Fruit fly (Drosophila melanogaster): Measurements from ENCODE around the gene CalpC.

Gene CalpC

DNA sequence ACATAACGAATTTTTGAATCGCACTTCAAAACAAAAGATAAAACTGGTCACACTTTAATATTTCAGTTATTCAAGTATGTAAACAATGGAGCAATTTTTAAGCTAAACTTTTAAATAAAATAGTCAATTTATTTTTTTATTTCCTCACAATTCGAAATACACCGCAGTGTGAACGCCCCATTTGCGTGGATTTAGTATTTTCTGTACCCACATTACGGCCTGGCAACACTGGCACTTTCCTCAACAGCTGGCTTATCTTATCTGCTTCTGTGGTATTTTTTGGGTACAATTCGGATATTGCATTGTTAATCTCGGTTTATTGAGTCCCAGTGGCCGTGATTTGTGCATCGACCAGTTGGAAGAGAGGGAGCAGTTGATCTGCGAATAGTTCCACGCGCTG is 24.5 kb downstream of the CalpC start, which contains the start of gene sl (continued):
- TF ChIP-seq Doc2 (GFP tag; IDR thresholded peaks at IDR 0.05) = no peak
- TF ChIP-seq sima (GFP tag; optimal IDR thresholded peaks at IDR 0.05) = no peak
- TF ChIP-seq usp (GFP tag; optimal IDR thresholded peaks at IDR 0.05) = no peak
- TF ChIP-seq CG8290 (GFP tag; optimal IDR thresholded peaks at IDR 0.05) = peak; percentile 4
- TF ChIP-seq CG8290 (tag; optimal IDR thresholded peaks at IDR 0.05) = no peak
- peak; percentile 54 for TF ChIP-seq Ets97D (GFP tag; optimal IDR thresholded peaks at IDR 0.05)
- TF ChIP-seq CG6791 (GFP tag; IDR thresholded peaks at IDR 0.05; ENCODE audit: partially characterized antibody) = 0 out of 3 replicates have a peak, but pooled peaks have one; percentile 11
- no peak for TF ChIP-seq CG1792 (GFP tag; optimal IDR thresholded peaks at IDR 0.05)
- TF ChIP-seq hbn (GFP tag; IDR thresholded peaks at IDR 0.05; ENCODE audit: partially characterized antibody) = peak; percentile 49; the same call in 1 of the 2 replicates
- TF ChIP-seq amos (GFP tag; IDR thresholded peaks at IDR 0.05; ENCODE audit: partially characterized antibody) = peak; percentile 38
- 0 out of 2 replicates have a peak, but pooled peaks have one; percentile 36 for TF ChIP-seq Bgb (GFP tag; IDR thresholded peaks at IDR 0.05; ENCODE audit: partially characterized antibody)
- TF ChIP-seq CG13287 (GFP tag; IDR thresholded peaks at IDR 0.05; ENCODE audit: partially characterized antibody) = peak; percentile 66
- peak; percentile 40 for TF ChIP-seq Elba2 (GFP tag; optimal IDR thresholded peaks at IDR 0.05)

dm6 chrX:16358670-16359320 is 33.2 kb downstream of the CalpC start, which contains the start of the genes U2af50 and PIG-Q:
Gene U2af50 (minus strand): TSS chrX:16359039.
Gene PIG-Q (plus strand): TSS chrX:16359143.
- TF ChIP-seq Ada2b (GFP tag; IDR thresholded peaks at IDR 0.05) = peak; percentile 93
- TF ChIP-seq Pdp1 (GFP tag; optimal IDR thresholded peaks at IDR 0.05) = peak; percentile 52 to 53
- TF ChIP-seq pb (GFP tag; optimal IDR thresholded peaks at IDR 0.05) = no peak
- TF ChIP-seq CG10431 (GFP tag; optimal IDR thresholded peaks at IDR 0.05) = peak; percentile 63
- TF ChIP-seq HHEX (GFP tag; optimal IDR thresholded peaks at IDR 0.05) = peak; percentile 91
- TF ChIP-seq Lim3 (GFP tag; IDR thresholded peaks at IDR 0.05) = no peak; the same call in 1 of the 2 replicates
- peak; percentile 80 for TF ChIP-seq D19B (GFP tag; optimal IDR thresholded peaks at IDR 0.05)
- TF ChIP-seq tup (GFP tag; optimal IDR thresholded peaks at IDR 0.05) = peak; percentile 9
- TF ChIP-seq CrebB (tag; optimal IDR thresholded peaks at IDR 0.05) = peak; percentile 80
- TF ChIP-seq pnt (GFP tag; optimal IDR thresholded peaks at IDR 0.05) = no peak
- TF ChIP-seq E2f2 (GFP tag; IDR thresholded peaks at IDR 0.05) = peak; percentile 71
- peak; percentile 43 for TF ChIP-seq CG1647 (GFP tag; optimal IDR thresholded peaks at IDR 0.05)
- TF ChIP-seq CG1529 (GFP tag; optimal IDR thresholded peaks at IDR 0.05) = peak; percentile 83
- TF ChIP-seq sens (GFP tag) = peak; percentile 96
- TF ChIP-seq Trl (optimal IDR thresholded peaks at IDR 0.05) = no peak
- TF ChIP-seq Trl (GFP tag; optimal IDR thresholded peaks at IDR 0.05) = peak; percentile 51
- peak; percentile 76 for TF ChIP-seq CG31388 (GFP tag; optimal IDR thresholded peaks at IDR 0.05)
- no peak for TF ChIP-seq CG14860 (GFP tag; IDR thresholded peaks at IDR 0.05; ENCODE audit: partially characterized antibody)
- no peak for TF ChIP-seq CG9817 (tag; optimal IDR thresholded peaks at IDR 0.05)
- peak; percentile 93 for TF ChIP-seq CG9727 (GFP tag; optimal IDR thresholded peaks at IDR 0.05)
- TF ChIP-seq CG11093 (GFP tag; IDR thresholded peaks at IDR 0.05) = no peak; the same call in 2 of the 3 replicates
- no peak for TF ChIP-seq h (optimal IDR thresholded peaks at IDR 0.05)
- peak; percentile 79 for TF ChIP-seq CG8290 (GFP tag; optimal IDR thresholded peaks at IDR 0.05)
- TF ChIP-seq CG8290 (tag; optimal IDR thresholded peaks at IDR 0.05) = peak in 1 of 2 experiments; percentile 19
- peak; percentile 93; the same call in 1 of the 3 replicates for TF ChIP-seq dysf (GFP tag; IDR thresholded peaks at IDR 0.05)
- TF ChIP-seq CG8388 (GFP tag; optimal IDR thresholded peaks at IDR 0.05) = peak; percentile 93
- TF ChIP-seq sens-2 (GFP tag; IDR thresholded peaks at IDR 0.05) = no peak; the same call in 1 of the 2 replicates
- TF ChIP-seq Sin3A (optimal IDR thresholded peaks at IDR 0.05) = no peak
- TF ChIP-seq ems (GFP tag; optimal IDR thresholded peaks at IDR 0.05) = peak; percentile 46
- TF ChIP-seq lbe (GFP tag; optimal IDR thresholded peaks at IDR 0.05) = peak; percentile 78
- peak; percentile 87 for TF ChIP-seq sd (tag; optimal IDR thresholded peaks at IDR 0.05)
- peak; percentile 90 for TF ChIP-seq Asciz (GFP tag; optimal IDR thresholded peaks at IDR 0.05)
- TF ChIP-seq CG10543 (GFP tag; optimal IDR thresholded peaks at IDR 0.05) = peak; percentile 89
- peak; percentile 53 for TF ChIP-seq CG13287 (GFP tag; IDR thresholded peaks at IDR 0.05; ENCODE audit: partially characterized antibody)
- peak; percentile 83 for TF ChIP-seq odd (GFP tag; optimal IDR thresholded peaks at IDR 0.05)
- TF ChIP-seq Abd-B (GFP tag; optimal IDR thresholded peaks at IDR 0.05) = peak; percentile 96
- TF ChIP-seq CG33557 (GFP tag; optimal IDR thresholded peaks at IDR 0.05) = peak; percentile 91
- peak; percentile 16 for TF ChIP-seq Mes4 (GFP tag; optimal IDR thresholded peaks at IDR 0.05)
- peak; percentile 92 for TF ChIP-seq CG14014 (GFP tag; IDR thresholded peaks at IDR 0.05)
